5 fruit fly cellular contexts compared by ENCODE assay signal in the genomic region with DNA sequence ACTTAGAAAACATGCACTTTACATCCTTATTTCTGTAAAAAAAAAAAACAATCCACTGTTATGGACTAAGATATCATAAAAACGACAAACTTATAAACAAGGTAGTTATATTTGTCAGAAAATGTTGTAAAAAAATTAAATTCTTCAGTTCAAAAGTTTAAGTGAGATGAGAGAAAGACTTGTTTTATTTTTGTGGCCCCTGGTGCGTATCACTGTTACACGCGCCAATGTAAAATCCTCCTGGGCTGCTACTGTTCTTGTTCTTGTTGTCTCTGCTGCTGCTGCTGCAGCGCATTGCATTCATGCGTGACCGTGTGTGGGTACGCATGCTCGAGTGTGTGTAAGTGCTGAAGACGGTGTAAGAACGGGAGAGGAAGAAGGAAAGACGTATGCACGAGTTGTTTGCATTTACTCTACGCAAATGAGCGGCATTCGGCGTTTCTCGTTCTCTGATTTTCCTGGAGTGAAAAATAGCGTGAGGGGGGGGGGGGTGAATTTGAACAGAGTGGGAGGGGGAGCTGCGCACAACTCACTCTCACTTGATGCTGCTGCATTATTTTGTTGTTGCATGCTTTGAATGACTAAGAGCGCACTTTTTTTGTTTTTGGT.
A peak's percentile ranks its signal among the peaks of the same experiment; 100 is the strongest.
TF ChIP-seq lines count a peak whose summit lies in the region.

No protein-coding gene starts in this region.

- TF ChIP-seq CTCF in whole organism, embryonic (GFP tag; optimal IDR thresholded peaks at IDR 0.05; lab: Kevin White, UChicago), result no peak

TF ChIP-seq in whole organism, adult, 20 proteins besides CTCF, POLR2A, EP300 and RAD21:
- TF ChIP-seq cic (GFP tag; optimal IDR thresholded peaks at IDR 0.05; lab: Kevin White, UChicago) (peak; percentile 67), Mnt (GFP tag; optimal IDR thresholded peaks at IDR 0.05; lab: Kevin White, UChicago) (no peak), tj (GFP tag; optimal IDR thresholded peaks at IDR 0.05; lab: Kevin White, UChicago) (no peak)

TF ChIP-seq in whole organism, embryonic, 481 proteins besides CTCF, POLR2A, EP300 and RAD21 (continues in another document):
- TF ChIP-seq lola (GFP tag; optimal IDR thresholded peaks at IDR 0.05; lab: Kevin White, UChicago), result peak in 1 of 3 experiments; percentile 1
- no peak for TF ChIP-seq CG3838 (GFP tag; optimal IDR thresholded peaks at IDR 0.05; lab: Kevin White, UChicago)
- no peak for TF ChIP-seq Hsf (GFP tag; optimal IDR thresholded peaks at IDR 0.05; lab: Kevin White, UChicago)
- no peak for TF ChIP-seq Mes4 (GFP tag; optimal IDR thresholded peaks at IDR 0.05; lab: Kevin White, UChicago)
- no peak for TF ChIP-seq CG10959 (GFP tag; IDR thresholded peaks at IDR 0.05; lab: Robert Waterston, UW)
- TF ChIP-seq Ptx1 (GFP tag; IDR thresholded peaks at IDR 0.05; lab: Robert Waterston, UW), result no peak
- TF ChIP-seq CG4617 (GFP tag; optimal IDR thresholded peaks at IDR 0.05; lab: Kevin White, UChicago; ENCODE audit: borderline replicate concordance), result no peak
- TF ChIP-seq bbx (GFP tag; IDR thresholded peaks at IDR 0.05; lab: Robert Waterston, UW; ENCODE audit: partially characterized antibody), result no peak
- TF ChIP-seq kay (GFP tag; optimal IDR thresholded peaks at IDR 0.05; lab: Kevin White, UChicago), result no peak
- TF ChIP-seq Sox102F (GFP tag; optimal IDR thresholded peaks at IDR 0.05; lab: Kevin White, UChicago), result no peak
- TF ChIP-seq CG6254 (GFP tag; optimal IDR thresholded peaks at IDR 0.05; lab: Kevin White, UChicago), result no peak
- peak in 1 of 2 experiments; percentile 3 for TF ChIP-seq Trl (optimal IDR thresholded peaks at IDR 0.05; lab: Kevin White, UChicago)
- TF ChIP-seq Trl (GFP tag; optimal IDR thresholded peaks at IDR 0.05; lab: Kevin White, UChicago), result no peak
- no peak for TF ChIP-seq Fer3 (tag; optimal IDR thresholded peaks at IDR 0.05; lab: Kevin White, UChicago)
- TF ChIP-seq z (GFP tag; IDR thresholded peaks at IDR 0.05; lab: Robert Waterston, UW), result peak; percentile 83
- TF ChIP-seq Camta (GFP tag; optimal IDR thresholded peaks at IDR 0.05; lab: Kevin White, UChicago), result no peak
- no peak for TF ChIP-seq eve (GFP tag; optimal IDR thresholded peaks at IDR 0.05; lab: Kevin White, UChicago)
- no peak for TF ChIP-seq cad (GFP tag; optimal IDR thresholded peaks at IDR 0.05; lab: Kevin White, UChicago)
- TF ChIP-seq CG31224 (GFP tag; IDR thresholded peaks at IDR 0.05; lab: Robert Waterston, UW), result no peak
- no peak for TF ChIP-seq oc (tag; optimal IDR thresholded peaks at IDR 0.05; lab: Kevin White, UChicago)

TF ChIP-seq in whole organism, prepupa, 60 proteins besides CTCF, POLR2A, EP300 and RAD21 (continues in another document):
- no peak for TF ChIP-seq Ets21C (GFP tag; optimal IDR thresholded peaks at IDR 0.05; lab: Kevin White, UChicago)
- peak in 1 of 2 experiments; percentile 80 for TF ChIP-seq salr (GFP tag; optimal IDR thresholded peaks at IDR 0.05; lab: Kevin White, UChicago)
- peak; percentile 12; the same call in 1 of the 3 replicates for TF ChIP-seq eg (GFP tag; IDR thresholded peaks at IDR 0.05; lab: Robert Waterston, UW)
- TF ChIP-seq Eip78C (GFP tag; lab: Kevin White, UChicago), result peak; percentile 82
- no peak for TF ChIP-seq Sox102F (GFP tag; optimal IDR thresholded peaks at IDR 0.05; lab: Kevin White, UChicago)
- peak; percentile 12 for TF ChIP-seq Sox14 (GFP tag; optimal IDR thresholded peaks at IDR 0.05; lab: Kevin White, UChicago)
- peak; percentile 14 for TF ChIP-seq CG9139 (GFP tag; optimal IDR thresholded peaks at IDR 0.05; lab: Kevin White, UChicago)
- peak; percentile 20 for TF ChIP-seq CG6808 (GFP tag; optimal IDR thresholded peaks at IDR 0.05; lab: Kevin White, UChicago)
- no peak for TF ChIP-seq CG6276 (GFP tag; optimal IDR thresholded peaks at IDR 0.05; lab: Kevin White, UChicago)
- TF ChIP-seq CG8319 (GFP tag; optimal IDR thresholded peaks at IDR 0.05; lab: Kevin White, UChicago), result no peak
- peak; percentile 20 for TF ChIP-seq OdsH (GFP tag; optimal IDR thresholded peaks at IDR 0.05; lab: Kevin White, UChicago)
- TF ChIP-seq Hr38 (GFP tag; optimal IDR thresholded peaks at IDR 0.05; lab: Kevin White, UChicago), result no peak
- peak; percentile 19 to 32 for TF ChIP-seq ss (GFP tag; optimal IDR thresholded peaks at IDR 0.05; lab: Kevin White, UChicago)
- peak; percentile 43 for TF ChIP-seq CG10631 (GFP tag; optimal IDR thresholded peaks at IDR 0.05; lab: Kevin White, UChicago)
- TF ChIP-seq Hr39 (GFP tag; optimal IDR thresholded peaks at IDR 0.05; lab: Kevin White, UChicago), result no peak
- TF ChIP-seq lz (GFP tag; optimal IDR thresholded peaks at IDR 0.05; lab: Kevin White, UChicago), result peak; percentile 39
- peak; percentile 58 for TF ChIP-seq svp (GFP tag; lab: Kevin White, UChicago)
- TF ChIP-seq CG34406 (GFP tag; optimal IDR thresholded peaks at IDR 0.05; lab: Kevin White, UChicago), result peak; percentile 9
- no peak for TF ChIP-seq CG16779 (tag; optimal IDR thresholded peaks at IDR 0.05; lab: Kevin White, UChicago)
- TF ChIP-seq Met (GFP tag; optimal IDR thresholded peaks at IDR 0.05; lab: Kevin White, UChicago), result peak; percentile 16
- no peak for TF ChIP-seq CG6792 (GFP tag; optimal IDR thresholded peaks at IDR 0.05; lab: Kevin White, UChicago)

TF ChIP-seq in whole organism, pupa, 21 proteins besides CTCF, POLR2A, EP300 and RAD21:
- TF ChIP-seq EcR (GFP tag; optimal IDR thresholded peaks at IDR 0.05; lab: Kevin White, UChicago) (no peak), Ets98B (GFP tag; IDR thresholded peaks at IDR 0.05; lab: Robert Waterston, UW) (peak; percentile 4; the same call in 1 of the 2 replicates), Snoo (tag; optimal IDR thresholded peaks at IDR 0.05; lab: Kevin White, UChicago) (no peak), rn (GFP tag; IDR thresholded peaks at IDR 0.05; lab: Robert Waterston, UW) (no peak), CG12605 (GFP tag; IDR thresholded peaks at IDR 0.05; lab: Robert Waterston, UW) (no peak; the same call in 1 of the 2 replicates), D1 (tag; optimal IDR thresholded peaks at IDR 0.05; lab: Kevin White, UChicago) (no peak), CG13204 (GFP tag; optimal IDR thresholded peaks at IDR 0.05; lab: Kevin White, UChicago) (peak; percentile 47), Pif1B (GFP tag; optimal IDR thresholded peaks at IDR 0.05; lab: Kevin White, UChicago) (no peak), CG4496 (GFP tag; IDR thresholded peaks at IDR 0.05; lab: Robert Waterston, UW) (no peak), CG8159 (tag; optimal IDR thresholded peaks at IDR 0.05; lab: Kevin White, UChicago) (peak; percentile 26), Pif1A (GFP tag; optimal IDR thresholded peaks at IDR 0.05; lab: Kevin White, UChicago) (no peak), gl (tag; optimal IDR thresholded peaks at IDR 0.05; lab: Kevin White, UChicago) (no peak), CG9948 (tag; optimal IDR thresholded peaks at IDR 0.05; lab: Kevin White, UChicago) (no peak), fd96Ca (GFP tag; IDR thresholded peaks at IDR 0.05; lab: Robert Waterston, UW) (peak; percentile 40; the same call in 1 of the 3 replicates), CG8301 (tag; optimal IDR thresholded peaks at IDR 0.05; lab: Kevin White, UChicago) (no peak), CG32121 (GFP tag; IDR thresholded peaks at IDR 0.05; lab: Robert Waterston, UW) (0 out of 2 replicates have a peak, but pooled peaks have one; percentile 8), CG34367 (tag; optimal IDR thresholded peaks at IDR 0.05; lab: Kevin White, UChicago) (no peak), CG14655 (GFP tag; optimal IDR thresholded peaks at IDR 0.05; lab: Kevin White, UChicago) (peak; percentile 44), CG17806 (tag; optimal IDR thresholded peaks at IDR 0.05; lab: Kevin White, UChicago) (no peak), CG15710 (tag; optimal IDR thresholded peaks at IDR 0.05; lab: Kevin White, UChicago) (peak; percentile 17), CG10348 (GFP tag; IDR thresholded peaks at IDR 0.05; lab: Robert Waterston, UW) (no peak)
TF ChIP-seq in whole organism, pupa: peak in this region for 7.

TF ChIP-seq in whole organism, wandering third instar larva, 38 proteins besides CTCF, POLR2A, EP300 and RAD21:
- TF ChIP-seq h (GFP tag; optimal IDR thresholded peaks at IDR 0.05; lab: Kevin White, UChicago), result peak; percentile 1
- no peak for TF ChIP-seq tai (GFP tag; optimal IDR thresholded peaks at IDR 0.05; lab: Kevin White, UChicago)
- no peak for TF ChIP-seq CG9705 (GFP tag; optimal IDR thresholded peaks at IDR 0.05; lab: Kevin White, UChicago)
- TF ChIP-seq CG32264 (GFP tag; optimal IDR thresholded peaks at IDR 0.05; lab: Kevin White, UChicago), result no peak
